Worm (Caenorhabditis elegans): ENCODE data around the gene C44H9.5.

C44H9.5 gene

DNA sequence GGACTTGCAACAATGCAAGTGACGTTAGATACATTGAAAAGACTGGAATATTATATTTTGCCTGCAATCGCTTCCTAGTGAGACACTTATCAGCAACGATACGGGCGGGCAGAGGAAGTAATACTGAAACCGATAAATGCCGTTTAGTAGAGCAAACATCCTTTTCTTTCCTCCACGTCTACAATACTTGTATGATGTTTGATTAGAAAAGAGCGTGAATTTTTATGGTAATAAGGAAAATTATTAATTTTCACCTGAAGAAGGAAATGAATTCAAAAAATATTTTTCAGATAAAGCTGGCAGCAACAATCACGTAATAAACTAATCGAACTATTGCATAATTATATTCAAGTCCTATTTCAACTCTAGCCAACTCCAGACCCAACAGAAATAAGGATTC, 5.1 kb upstream of the C44H9.5 start, which contains the start of gene C44H9.7:
Gene C44H9.7 (minus strand): TSS at position 101 of the 400 bp plus-strand sequence.
- TF ChIP-seq lsy-2 (tag; optimal IDR thresholded peaks at IDR 0.05) (no peak), lin-38 (GFP tag; IDR thresholded peaks at IDR 0.05) (no peak), dmd-8 (GFP tag; IDR thresholded peaks at IDR 0.05) (no peak), dmd-6 (GFP tag; IDR thresholded peaks at IDR 0.05) (no peak), madf-9 (GFP tag; conservative IDR thresholded peaks at IDR 0.05) (no peak), cey-2 (tag; optimal IDR thresholded peaks at IDR 0.05; ENCODE audit: borderline replicate concordance, insufficient read depth) (no peak), ztf-7 (tag; optimal IDR thresholded peaks at IDR 0.05) (no peak), ceh-44 (GFP tag; IDR thresholded peaks at IDR 0.05) (no peak), ceh-32 (tag; optimal IDR thresholded peaks at IDR 0.05; ENCODE audit: poor library complexity) (no peak), dmd-9 (GFP tag; IDR thresholded peaks at IDR 0.05) (no peak), ZK546.5 (tag; optimal IDR thresholded peaks at IDR 0.05) (no peak), sdz-12 (GFP tag; optimal IDR thresholded peaks at IDR 0.05) (no peak), Y48G9A.11 (GFP tag; IDR thresholded peaks at IDR 0.05) (no peak), zip-11 (GFP tag; IDR thresholded peaks at IDR 0.05) (no peak), mxl-3 (GFP tag; optimal IDR thresholded peaks at IDR 0.05) (no peak), unc-39 (tag; optimal IDR thresholded peaks at IDR 0.05) (no peak)

DNA sequence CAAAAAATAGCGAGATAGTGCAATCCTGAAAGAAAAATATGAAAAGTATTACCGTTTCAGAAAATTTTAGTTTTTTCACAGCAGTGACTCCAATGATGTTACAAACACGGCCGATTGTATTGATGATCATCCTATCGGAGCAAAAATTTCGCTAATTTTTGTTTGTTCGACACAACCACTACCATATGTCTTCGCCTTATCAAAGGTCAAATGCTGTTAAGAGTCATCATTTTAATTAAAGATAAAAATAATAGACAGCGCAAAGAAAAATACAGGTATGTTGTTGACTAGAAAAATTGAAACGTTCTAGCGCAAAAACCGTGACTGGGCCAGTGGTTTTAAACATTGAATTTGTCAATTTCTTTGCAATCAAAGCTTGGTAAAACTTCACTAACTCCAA, 2.7 kb upstream of the C44H9.5 start:
- TF ChIP-seq set-16 (GFP tag; IDR thresholded peaks at IDR 0.05): no peak
- TF ChIP-seq ZK546.5 (tag; optimal IDR thresholded peaks at IDR 0.05): no peak
- TF ChIP-seq daf-16 (GFP tag; optimal IDR thresholded peaks at IDR 0.05): no peak
- TF ChIP-seq daf-16 (tag; optimal IDR thresholded peaks at IDR 0.05): peak; percentile 66
- TF ChIP-seq nhr-6 (tag; optimal IDR thresholded peaks at IDR 0.05): peak; percentile 96
- TF ChIP-seq nhr-28 (tag; optimal IDR thresholded peaks at IDR 0.05): peak; percentile 74
- peak; percentile 36; the same call in 1 of the 2 replicates for TF ChIP-seq dmd-6 (GFP tag; IDR thresholded peaks at IDR 0.05)
- peak; percentile 42 for TF ChIP-seq pqm-1 (tag; optimal IDR thresholded peaks at IDR 0.05)

DNA sequence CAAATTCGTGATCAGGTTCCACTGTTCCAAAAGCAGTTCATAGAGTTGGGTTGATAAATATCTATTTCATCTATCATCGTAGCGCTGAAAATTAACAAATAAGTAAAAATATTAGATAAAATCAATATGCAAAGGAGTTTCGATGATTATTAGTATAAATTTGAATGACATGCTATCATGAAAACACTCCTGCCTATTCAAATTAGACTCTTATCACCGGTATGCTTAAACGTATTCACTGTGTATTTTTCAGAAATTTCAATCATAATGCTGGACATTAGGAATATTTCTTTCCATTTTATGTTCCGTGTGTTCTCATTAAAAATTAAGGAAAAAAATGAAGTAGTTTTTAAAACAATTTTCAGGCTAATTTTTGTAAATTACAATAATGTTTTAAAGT, 4.4 kb downstream of the C44H9.5 start, which contains the start of gene C44H9.6:
Gene C44H9.6 (minus strand): TSS at position 101 of the 400 bp plus-strand sequence.
- peak; percentile 14 for TF ChIP-seq dve-1 (tag; optimal IDR thresholded peaks at IDR 0.05; ENCODE audit: insufficient read depth)
- TF ChIP-seq daf-16 (GFP tag; optimal IDR thresholded peaks at IDR 0.05): no peak
- peak; percentile 47 for TF ChIP-seq daf-16 (tag; optimal IDR thresholded peaks at IDR 0.05)
- no peak for TF ChIP-seq unc-62 (GFP tag; optimal IDR thresholded peaks at IDR 0.05 in 1 of 2)
- no peak for TF ChIP-seq unc-62 (tag; optimal IDR thresholded peaks at IDR 0.05)

DNA sequence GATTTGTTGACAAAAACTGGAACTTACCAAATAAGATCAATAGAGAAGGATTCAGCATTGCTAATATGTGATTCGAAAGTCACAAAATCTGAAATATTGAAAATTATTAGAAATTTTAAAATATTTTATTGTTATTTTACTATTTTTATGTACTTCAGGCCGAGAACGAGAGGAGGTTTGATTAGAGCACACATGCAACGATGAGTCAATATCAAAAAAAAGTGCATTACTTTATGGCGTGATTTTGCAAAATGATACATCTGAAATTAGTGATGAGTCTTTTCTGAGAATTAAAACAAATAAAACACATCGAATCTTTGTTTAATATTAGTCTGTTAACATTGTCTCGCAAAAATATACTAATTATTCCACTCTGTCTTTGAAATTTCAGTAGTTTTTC, 4.9 kb downstream of the C44H9.5 start:
- no peak for TF ChIP-seq pqm-1 (tag; optimal IDR thresholded peaks at IDR 0.05)
- no peak for TF ChIP-seq daf-16 (GFP tag; optimal IDR thresholded peaks at IDR 0.05)
- TF ChIP-seq daf-16 (tag; optimal IDR thresholded peaks at IDR 0.05): peak; percentile 6
- no peak for TF ChIP-seq madf-9 (GFP tag; conservative IDR thresholded peaks at IDR 0.05)
- TF ChIP-seq Y105C5A.15 (GFP tag; IDR thresholded peaks at IDR 0.05): no peak

DNA sequence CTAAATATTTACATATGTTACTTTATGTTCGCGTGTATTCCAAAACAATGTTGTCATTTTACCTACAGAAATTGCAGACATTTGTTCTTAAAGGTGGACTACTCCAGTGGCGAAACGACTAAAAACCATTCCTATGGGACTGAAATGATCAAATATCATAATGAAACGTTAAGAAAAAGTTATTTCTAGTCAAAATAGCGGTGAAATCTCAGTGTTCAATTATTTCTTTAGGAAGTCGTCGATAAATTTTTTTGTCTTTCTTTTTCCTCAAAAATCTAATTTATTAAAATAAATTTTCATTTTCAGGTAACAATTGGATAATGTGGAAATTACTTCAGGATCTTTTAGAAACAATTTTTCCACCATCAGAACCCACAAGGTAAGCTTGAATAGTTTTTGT, 14.3 kb downstream of the C44H9.5 start, which contains the start of gene C44H9.4:
Gene C44H9.4 (plus strand): TSS at position 301 of the 400 bp plus-strand sequence.
- TF ChIP-seq T26A8.4 (GFP tag; IDR thresholded peaks at IDR 0.05) (no peak), cey-2 (tag; optimal IDR thresholded peaks at IDR 0.05; ENCODE audit: borderline replicate concordance, insufficient read depth) (no peak), T20F7.1 (GFP tag; optimal IDR thresholded peaks at IDR 0.05) (no peak), F26F4.8 (GFP tag; conservative IDR thresholded peaks at IDR 0.05) (no peak), hlh-11 (tag; optimal IDR thresholded peaks at IDR 0.05) (no peak), Y105C5A.15 (GFP tag; IDR thresholded peaks at IDR 0.05) (no peak), madf-9 (GFP tag; conservative IDR thresholded peaks at IDR 0.05) (no peak), arid-1 (GFP tag; conservative IDR thresholded peaks at IDR 0.05) (no peak), ceh-62 (tag; optimal IDR thresholded peaks at IDR 0.05) (no peak), pqm-1 (tag; optimal IDR thresholded peaks at IDR 0.05) (no peak), nhr-237 (tag; optimal IDR thresholded peaks at IDR 0.05) (no peak), zip-2 (tag; optimal IDR thresholded peaks at IDR 0.05) (no peak), daf-12 (tag; optimal IDR thresholded peaks at IDR 0.05) (no peak), ces-1 (GFP tag; optimal IDR thresholded peaks at IDR 0.05) (no peak), nhr-48 (tag; optimal IDR thresholded peaks at IDR 0.05) (no peak), daf-16 (GFP tag; optimal IDR thresholded peaks at IDR 0.05) (no peak), daf-16 (tag; optimal IDR thresholded peaks at IDR 0.05) (no peak)
